Worm (Caenorhabditis elegans): ENCODE results near the gene tat-2.

- TF ChIP-seq ama-1 (optimal IDR thresholded peaks at IDR 0.05) = no peak
- TF ChIP-seq ceh-14 (tag; optimal IDR thresholded peaks at IDR 0.05) = no peak
- TF ChIP-seq ceh-18 (tag; optimal IDR thresholded peaks at IDR 0.05) = no peak
- TF ChIP-seq pqm-1 (tag; optimal IDR thresholded peaks at IDR 0.05) = no peak
- no peak for TF ChIP-seq K02D7.2 (tag; optimal IDR thresholded peaks at IDR 0.05)
- no peak for TF ChIP-seq ceh-9 (tag; optimal IDR thresholded peaks at IDR 0.05)
- TF ChIP-seq nfya-1 (tag; optimal IDR thresholded peaks at IDR 0.05) = no peak
- no peak for TF ChIP-seq ceh-2 (tag; optimal IDR thresholded peaks at IDR 0.05)
- TF ChIP-seq tbx-7 (tag; optimal IDR thresholded peaks at IDR 0.05) = no peak
- TF ChIP-seq unc-86 (tag; optimal IDR thresholded peaks at IDR 0.05) = no peak
Observed at ce11 chrIV:4856195-4856594, 9.5 kb upstream of the tat-2 start, which contains the start of gene Y17G9A.2.

All from whole organism, late embryonic.